Fruit fly (Drosophila melanogaster) whole organism, prepupa: Measurements from ENCODE around the gene CG32641.

ENCODE experiments used
- Blimp-1 ChIP-seq: fragments of 200-800 bp; sonication (Bioruptor generic); optimal IDR thresholded peaks from 3 replicates; lab custom pipeline; 2017; ENCODE audit warnings: missing biosample characterization, missing genetic modification characterization, mild to moderate bottlenecking, moderate library complexity, missing genetic modification reagents
- CG11294 ChIP-seq: fragments of 200-800 bp; sonication (Bioruptor generic); IDR thresholded peaks from 2 replicates; pipeline ENCODE4 v1.3.6; 2022; ENCODE audit warnings: missing biosample characterization, missing genetic modification characterization
- CG11762 ChIP-seq: fragments of 200-800 bp; sonication (Bioruptor generic); optimal IDR thresholded peaks from 3 replicates; lab custom pipeline; 2016; ENCODE audit warnings: missing biosample characterization, missing genetic modification characterization; ENCODE audit not compliant: insufficient read depth
- CG11902 ChIP-seq: fragments of 200-800 bp; sonication (Bioruptor generic); optimal IDR thresholded peaks from 3 replicates; lab custom pipeline; 2016; ENCODE audit warnings: missing biosample characterization, missing genetic modification characterization
- CG15336 ChIP-seq: fragments of 200-800 bp; sonication (Bioruptor generic); IDR thresholded peaks from 2 replicates; pipeline ENCODE4 v1.3.6; 2022; ENCODE audit warnings: missing biosample characterization, missing genetic modification characterization
- CG1621 ChIP-seq: fragments of 200-800 bp; sonication (Bioruptor generic); optimal IDR thresholded peaks from 3 replicates; lab custom pipeline; 2018; ENCODE audit warnings: missing biosample characterization, mild to moderate bottlenecking, missing genetic modification characterization
- CG16779 ChIP-seq: fragments of 200-800 bp; sonication (Bioruptor generic); optimal IDR thresholded peaks from 3 replicates; lab custom pipeline; 2017; ENCODE audit warnings: missing biosample characterization, mild to moderate bottlenecking, missing genetic modification characterization
- CG3032 ChIP-seq: fragments of 200-800 bp; optimal IDR thresholded peaks from 2 replicates; lab custom pipeline; 2019; ENCODE audit warnings: missing biosample characterization, mild to moderate bottlenecking, missing genetic modification characterization, moderate library complexity
- CG31627 ChIP-seq: fragments of 200-800 bp; sonication (Bioruptor generic); optimal IDR thresholded peaks from 3 replicates; lab custom pipeline; 2016; ENCODE audit warnings: missing biosample characterization, missing genetic modification characterization
- CG6276 ChIP-seq: fragments of 200-800 bp; sonication (Bioruptor generic); optimal IDR thresholded peaks from 2 replicates; lab custom pipeline; 2017; ENCODE audit warnings: missing biosample characterization, mild to moderate bottlenecking, missing genetic modification characterization
- CG7368 ChIP-seq: fragments of 200-800 bp; sonication (Bioruptor generic); optimal IDR thresholded peaks from 3 replicates; lab custom pipeline; 2016; ENCODE audit warnings: missing biosample characterization, missing genetic modification characterization
- CG8119 ChIP-seq: fragments of 200-800 bp; sonication (Bioruptor generic); IDR thresholded peaks from 3 replicates; pipeline ENCODE4 v1.3.6; 2022; ENCODE audit warnings: missing biosample characterization, missing genetic modification characterization
- CG8319 ChIP-seq: fragments of 200-800 bp; sonication (Bioruptor generic); optimal IDR thresholded peaks from 3 replicates; lab custom pipeline; 2016; ENCODE audit warnings: missing biosample characterization, missing genetic modification characterization
- CG9139 ChIP-seq: fragments of 200-800 bp; sonication (Bioruptor generic); optimal IDR thresholded peaks from 3 replicates; lab custom pipeline; 2017; ENCODE audit warnings: missing biosample characterization, mild to moderate bottlenecking, missing genetic modification characterization
- Eip75B ChIP-seq: fragments of 200-800 bp; sonication (Bioruptor generic); optimal IDR thresholded peaks from 3 replicates; lab custom pipeline; 2016; ENCODE audit warnings: missing biosample characterization, missing genetic modification characterization
- Eip78C ChIP-seq: fragments of 200-800 bp; sonication (Bioruptor generic); peaks from one replicate; lab custom pipeline; 2016; ENCODE audit warnings: missing biosample characterization, missing genetic modification characterization
- Eip93F ChIP-seq: fragments of 200-800 bp; sonication (Bioruptor generic); optimal IDR thresholded peaks from 2 replicates; lab custom pipeline; 2016; ENCODE audit warnings: missing biosample characterization, mild to moderate bottlenecking, missing genetic modification characterization
- Ets21C ChIP-seq: fragments of 200-800 bp; sonication (Bioruptor generic); optimal IDR thresholded peaks from 3 replicates; lab custom pipeline; 2016; ENCODE audit warnings: missing biosample characterization, missing genetic modification characterization
- Ets96B ChIP-seq: fragments of 200-800 bp; optimal IDR thresholded peaks from 2 replicates; lab custom pipeline; 2019; ENCODE audit warnings: missing biosample characterization, mild to moderate bottlenecking, missing genetic modification characterization, moderate library complexity
- Gug ChIP-seq: fragments of 200-800 bp; sonication (Bioruptor generic); IDR thresholded peaks from 2 replicates; pipeline ENCODE4 v1.3.6; 2022; ENCODE audit warnings: missing biosample characterization, missing genetic modification characterization
- Hr38 ChIP-seq: sonication (Bioruptor generic); optimal IDR thresholded peaks from 2 replicates; lab custom pipeline; 2016; ENCODE audit warnings: missing biosample characterization, missing genetic modification characterization
- Hr39 ChIP-seq: fragments of 200-800 bp; sonication (Bioruptor generic); optimal IDR thresholded peaks from 2 replicates; lab custom pipeline; 2016; ENCODE audit warnings: missing biosample characterization, missing genetic modification characterization
- Hr4 ChIP-seq: fragments of 200-800 bp; sonication (Bioruptor generic); optimal IDR thresholded peaks from 3 replicates; lab custom pipeline; 2016; ENCODE audit warnings: missing biosample characterization, missing genetic modification characterization
- Lpt ChIP-seq: fragments of 200-800 bp; sonication (Bioruptor generic); optimal IDR thresholded peaks from 3 replicates; lab custom pipeline; 2016; ENCODE audit warnings: missing biosample characterization, missing genetic modification characterization
- OdsH ChIP-seq: fragments of 200-800 bp; sonication (Bioruptor generic); optimal IDR thresholded peaks from 3 replicates; lab custom pipeline; 2016; ENCODE audit warnings: missing biosample characterization, missing genetic modification characterization
- Smox ChIP-seq: fragments of 200-800 bp; sonication (Bioruptor generic); optimal IDR thresholded peaks from 3 replicates; lab custom pipeline; 2016; ENCODE audit warnings: missing biosample characterization, missing genetic modification characterization
- Sox102F ChIP-seq: fragments of 200-800 bp; sonication (Bioruptor generic); optimal IDR thresholded peaks from 2 replicates; lab custom pipeline; 2016; ENCODE audit warnings: missing biosample characterization, mild to moderate bottlenecking, missing genetic modification characterization
- achi ChIP-seq: fragments of 200-800 bp; sonication (Bioruptor generic); optimal IDR thresholded peaks from 3 replicates; lab custom pipeline; 2016; ENCODE audit warnings: missing biosample characterization, missing genetic modification characterization
- cyc ChIP-seq: fragments of 200-800 bp; sonication (Bioruptor generic); optimal IDR thresholded peaks from 3 replicates; lab custom pipeline; 2016; ENCODE audit warnings: missing biosample characterization, missing genetic modification characterization
- dac ChIP-seq: fragments of 200-800 bp; sonication (Bioruptor generic); optimal IDR thresholded peaks from 2 replicates; lab custom pipeline; 2017; ENCODE audit warnings: missing biosample characterization, mild to moderate bottlenecking, missing genetic modification characterization
- dsx ChIP-seq: fragments of 200-800 bp; optimal IDR thresholded peaks from 3 replicates; lab custom pipeline; 2019; ENCODE audit warnings: missing biosample characterization, mild to moderate bottlenecking, missing genetic modification characterization, moderate library complexity; ENCODE audit not compliant: poor library complexity, severe bottlenecking
- eg ChIP-seq: fragments of 200-800 bp; sonication (Bioruptor generic); IDR thresholded peaks from 3 replicates; pipeline ENCODE4 v1.3.6; 2022; ENCODE audit warnings: missing biosample characterization, missing genetic modification characterization
- fd85E ChIP-seq: fragments of 200-800 bp; sonication (Bioruptor generic); optimal IDR thresholded peaks from 3 replicates; lab custom pipeline; 2016; ENCODE audit warnings: missing biosample characterization, missing genetic modification characterization
- lz ChIP-seq: fragments of 200-800 bp; sonication (Bioruptor generic); optimal IDR thresholded peaks from 3 replicates; lab custom pipeline; 2016; ENCODE audit warnings: missing biosample characterization, missing genetic modification characterization
- net ChIP-seq: fragments of 200-800 bp; sonication (Bioruptor generic); optimal IDR thresholded peaks from 3 replicates; lab custom pipeline; 2016; ENCODE audit warnings: missing biosample characterization, missing genetic modification characterization
- salr ChIP-seq, 2 experiments: fragments of 200-800 bp; sonication (Bioruptor generic); optimal IDR thresholded peaks; 3 replicates each; lab custom pipeline; 2016 to 2018; ENCODE audit warnings: missing biosample characterization in 2 of 2, missing genetic modification characterization in 2 of 2, mild to moderate bottlenecking in 1 of 2
- spab ChIP-seq: fragments of 200-800 bp; sonication (Bioruptor generic); optimal IDR thresholded peaks from 2 replicates; lab custom pipeline; 2017; ENCODE audit warnings: missing biosample characterization, mild to moderate bottlenecking, missing genetic modification characterization, missing genetic modification reagents
- ss ChIP-seq, 2 experiments: fragments of 200-800 bp; sonication (Bioruptor generic); optimal IDR thresholded peaks; 2 replicates in 1 of 2; 3 replicates in 1 of 2; lab custom pipeline; 2017 to 2018; ENCODE audit warnings: mild to moderate bottlenecking in 2 of 2, missing biosample characterization in 2 of 2, missing genetic modification characterization in 2 of 2, moderate library complexity in 1 of 2
- topi ChIP-seq: fragments of 200-800 bp; sonication (Bioruptor generic); optimal IDR thresholded peaks from 3 replicates; lab custom pipeline; 2016; ENCODE audit warnings: missing biosample characterization, missing genetic modification characterization
- vri ChIP-seq: fragments of 200-800 bp; sonication (Bioruptor generic); optimal IDR thresholded peaks from 3 replicates; lab custom pipeline; 2016; ENCODE audit warnings: missing biosample characterization, mild to moderate bottlenecking, missing genetic modification characterization

The CG32641 gene

DNA sequence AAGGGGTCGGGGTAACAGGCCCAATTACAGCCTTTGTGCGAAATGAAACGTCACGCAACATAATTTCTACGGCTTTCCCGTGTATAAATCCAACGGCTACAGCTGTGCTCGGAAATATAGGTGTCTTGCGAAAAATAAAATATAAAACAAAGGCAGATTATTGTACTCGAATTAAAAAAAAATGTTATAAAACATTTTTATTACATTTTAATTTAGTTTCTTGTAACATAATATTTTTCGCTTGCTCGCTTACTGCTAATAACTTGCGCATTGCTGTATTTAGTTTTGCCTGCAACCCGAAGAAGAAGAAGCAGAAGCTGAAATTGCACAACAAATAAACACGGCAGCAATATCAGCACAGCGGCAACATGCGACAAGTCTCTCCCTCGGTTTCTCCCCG, 41.2 kb upstream of the CG32641 start (continued):
- TF ChIP-seq CG11902 (peak; percentile 26), lz (peak; percentile 55), Hr39 (GFP tag; lab: Kevin White, UChicago) (peak; percentile 46), topi (GFP tag; lab: Kevin White, UChicago) (peak; percentile 57), fd85E (no peak), salr (GFP tag; optimal IDR thresholded peaks at IDR 0.05; lab: Kevin White, UChicago) (peak; percentile 37 to 61), CG11762 (GFP tag; lab: Kevin White, UChicago) (peak; percentile 73), Eip75B (GFP tag; lab: Kevin White, UChicago) (peak; percentile 71), dac (GFP tag; lab: Kevin White, UChicago) (peak; percentile 64), CG7368 (GFP tag; lab: Kevin White, UChicago) (peak; percentile 73), CG31627 (GFP tag; lab: Kevin White, UChicago) (peak; percentile 49), Blimp-1 (GFP tag; lab: Kevin White, UChicago) (peak; percentile 16), Ets96B (tag; lab: Kevin White, UChicago) (peak; percentile 46), CG16779 (tag; lab: Kevin White, UChicago) (peak; percentile 60), dsx (GFP tag; lab: Kevin White, UChicago) (peak; percentile 76), CG8119 (peak; percentile 91), Sox102F (GFP tag; lab: Kevin White, UChicago) (peak; percentile 63), Lpt (peak; percentile 78), vri (GFP tag; lab: Kevin White, UChicago) (peak; percentile 17)

DNA sequence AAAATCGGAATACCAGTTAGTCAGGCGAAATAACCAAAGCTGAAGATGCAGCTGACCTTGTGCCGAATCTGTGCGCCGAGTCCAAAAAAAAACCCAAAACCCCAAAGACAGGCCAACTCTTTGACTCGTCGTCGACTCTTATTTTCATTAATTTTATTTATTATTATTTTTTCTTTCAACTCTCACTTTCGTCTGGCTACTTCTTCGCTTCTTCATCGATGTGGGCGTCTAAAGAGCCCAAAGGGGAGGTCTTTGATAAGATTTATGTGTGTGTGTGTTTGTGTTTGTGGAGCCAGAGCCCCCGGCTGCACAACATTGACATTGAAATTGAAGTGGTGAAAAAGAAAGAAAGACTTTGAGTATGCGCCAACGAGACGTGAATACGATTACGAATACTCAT, 38.4 kb upstream of the CG32641 start:
- TF ChIP-seq Blimp-1 (GFP tag; lab: Kevin White, UChicago) (peak; percentile 74), cyc (GFP tag; lab: Kevin White, UChicago) (no peak), Hr38 (GFP tag; lab: Kevin White, UChicago) (no peak)

DNA sequence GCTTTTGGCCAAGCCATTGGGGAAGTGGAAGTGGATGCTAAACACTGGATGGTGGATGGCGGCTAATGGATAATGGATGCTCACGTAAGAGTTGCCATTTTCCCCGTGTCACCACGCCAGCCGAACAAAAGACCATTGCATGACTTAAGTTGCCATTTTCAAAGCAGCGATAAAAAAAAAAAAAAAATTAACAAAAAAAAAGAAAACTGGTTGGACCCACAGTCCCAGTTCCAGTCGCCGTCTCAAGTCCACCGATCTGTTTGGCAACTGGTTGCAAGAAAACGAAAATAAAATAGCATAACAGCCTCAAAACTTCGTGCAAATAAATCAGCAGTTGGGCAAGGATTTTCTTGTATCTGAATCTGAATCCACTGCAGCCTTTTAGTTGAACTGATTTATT, 35.2 kb upstream of the CG32641 start:
- TF ChIP-seq OdsH (no peak), Sox102F (GFP tag; lab: Kevin White, UChicago) (no peak), Blimp-1 (GFP tag; lab: Kevin White, UChicago) (no peak), CG11294 (GFP tag; lab: Robert Waterston, UW) (no peak), ss (GFP tag; optimal IDR thresholded peaks at IDR 0.05; lab: Kevin White, UChicago) (peak in 1 of 2 experiments; percentile 56), eg (GFP tag; lab: Robert Waterston, UW) (peak; percentile 62), CG11762 (GFP tag; lab: Kevin White, UChicago) (no peak), CG8319 (GFP tag; lab: Kevin White, UChicago) (no peak), Hr4 (no peak), net (GFP tag; lab: Kevin White, UChicago) (no peak), vri (GFP tag; lab: Kevin White, UChicago) (no peak), Gug (GFP tag; lab: Robert Waterston, UW) (no peak), CG1621 (tag; lab: Kevin White, UChicago) (no peak), fd85E (no peak), Lpt (peak; percentile 19), Eip75B (GFP tag; lab: Kevin White, UChicago) (no peak), CG9139 (GFP tag; lab: Kevin White, UChicago) (no peak), dac (GFP tag; lab: Kevin White, UChicago) (no peak), spab (GFP tag; lab: Kevin White, UChicago) (no peak), CG6276 (GFP tag; lab: Kevin White, UChicago) (peak; percentile 38), Eip78C (GFP tag; lab: Kevin White, UChicago) (no peak), cyc (GFP tag; lab: Kevin White, UChicago) (no peak)
- TF ChIP-seq, all 60 proteins: peak for 4

- TF ChIP-seq Hr39 (GFP tag; lab: Kevin White, UChicago) = no peak
- no peak for TF ChIP-seq Smox
- no peak for TF ChIP-seq Eip75B (GFP tag; lab: Kevin White, UChicago)
- no peak for TF ChIP-seq CG15336 (GFP tag; lab: Robert Waterston, UW)
- TF ChIP-seq Eip78C (GFP tag; lab: Kevin White, UChicago) = peak; percentile 6
- no peak for TF ChIP-seq CG3032 (tag; lab: Kevin White, UChicago)
- TF ChIP-seq CG1621 (tag; lab: Kevin White, UChicago) = peak; percentile 77
- TF ChIP-seq Ets21C (GFP tag; lab: Kevin White, UChicago) = no peak
- TF ChIP-seq Eip93F = no peak
- no peak for TF ChIP-seq achi
- no peak for TF ChIP-seq ss (GFP tag; optimal IDR thresholded peaks at IDR 0.05; lab: Kevin White, UChicago)
Measured at dm6 chrX:13154783-13155182, 29.5 kb upstream of the CG32641 start, which contains the start of the genes CG4318 and CG4332. Gene CG4318 (minus strand): TSS chrX:13154924. Gene CG4332 (plus strand): TSS chrX:13155038.
